Worm (Caenorhabditis elegans): ENCODE results near the gene Y37D8A.2.

The Y37D8A.2 gene

DNA sequence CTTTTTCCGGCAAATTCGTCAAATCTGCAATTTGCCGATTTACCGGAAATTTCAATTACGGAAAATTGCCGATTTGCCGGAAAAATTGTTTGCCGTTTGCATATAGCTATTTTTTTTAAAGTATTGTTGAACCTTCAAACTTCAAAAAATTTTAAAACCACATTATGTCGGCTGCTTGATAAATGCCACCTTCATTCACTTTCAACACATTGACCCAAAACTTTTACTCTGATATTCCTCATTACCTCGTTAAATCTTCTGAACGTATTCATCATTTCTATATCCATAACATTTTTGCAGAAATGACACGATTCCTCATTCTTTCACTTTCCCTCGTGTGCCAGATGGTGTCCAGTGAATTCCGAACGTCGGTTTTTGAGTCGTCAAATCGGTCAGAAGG, 9.1 kb downstream of the Y37D8A.2 start, which contains the start of gene Y37D8A.3:
Gene Y37D8A.3 (plus strand): TSS at position 301 of the 400 bp plus-strand sequence.
- TF ChIP-seq daf-12 (tag; optimal IDR thresholded peaks at IDR 0.05) (no peak), elt-1 (tag; optimal IDR thresholded peaks at IDR 0.05) (no peak), nhr-25 (tag; optimal IDR thresholded peaks at IDR 0.05) (no peak), nhr-12 (tag; optimal IDR thresholded peaks at IDR 0.05) (no peak), unc-62 (GFP tag; optimal IDR thresholded peaks at IDR 0.05) (no peak), fkh-2 (tag; optimal IDR thresholded peaks at IDR 0.05) (no peak), nhr-77 (tag; optimal IDR thresholded peaks at IDR 0.05) (no peak), lsy-12 (tag; optimal IDR thresholded peaks at IDR 0.05) (no peak)

DNA sequence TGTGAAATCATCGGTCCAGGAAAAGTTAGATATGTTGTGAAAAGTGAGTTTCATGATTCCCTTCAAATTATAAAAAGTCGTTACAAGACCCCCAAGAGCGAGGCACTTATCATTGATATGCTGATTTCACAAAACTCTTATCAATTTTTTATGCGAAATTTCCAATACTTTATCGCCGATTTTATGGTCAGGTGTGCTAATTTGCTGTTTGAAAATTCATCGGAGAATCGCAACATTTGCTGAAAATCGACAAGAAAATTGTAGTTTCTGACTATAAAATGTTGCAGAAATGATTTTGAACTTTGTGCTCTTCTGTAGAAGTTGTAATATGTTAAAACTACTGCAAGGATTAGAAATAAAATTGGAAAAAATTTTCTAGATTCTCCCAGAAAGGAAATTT, 11.7 kb downstream of the Y37D8A.2 start:
- TF ChIP-seq zag-1 (tag; optimal IDR thresholded peaks at IDR 0.05) (no peak), elt-2 (tag; optimal IDR thresholded peaks at IDR 0.05) (peak; percentile 64), nhr-77 (tag; optimal IDR thresholded peaks at IDR 0.05) (no peak)

DNA sequence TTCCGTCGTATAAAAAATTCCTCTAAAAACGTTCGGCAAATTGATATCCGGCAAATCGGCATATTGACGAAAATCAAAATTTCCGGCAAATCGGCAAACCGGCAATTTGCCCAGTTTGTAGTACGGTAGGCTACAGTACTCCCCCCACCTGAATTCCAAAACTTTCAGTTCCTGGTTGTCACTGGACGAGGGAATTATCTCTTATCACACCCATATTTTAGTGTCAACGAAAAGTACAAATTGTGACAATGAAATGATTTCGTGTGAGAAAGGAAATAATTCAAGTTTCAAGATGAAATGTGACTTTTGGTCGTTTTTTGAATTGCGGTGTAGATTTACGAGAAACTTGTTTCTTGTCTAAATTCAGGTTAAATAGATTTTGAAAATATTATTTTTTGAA, 13.1 kb downstream of the Y37D8A.2 start:
- TF ChIP-seq elt-2 (tag; optimal IDR thresholded peaks at IDR 0.05) (peak; percentile 53), ceh-82 (tag; optimal IDR thresholded peaks at IDR 0.05) (no peak)

DNA sequence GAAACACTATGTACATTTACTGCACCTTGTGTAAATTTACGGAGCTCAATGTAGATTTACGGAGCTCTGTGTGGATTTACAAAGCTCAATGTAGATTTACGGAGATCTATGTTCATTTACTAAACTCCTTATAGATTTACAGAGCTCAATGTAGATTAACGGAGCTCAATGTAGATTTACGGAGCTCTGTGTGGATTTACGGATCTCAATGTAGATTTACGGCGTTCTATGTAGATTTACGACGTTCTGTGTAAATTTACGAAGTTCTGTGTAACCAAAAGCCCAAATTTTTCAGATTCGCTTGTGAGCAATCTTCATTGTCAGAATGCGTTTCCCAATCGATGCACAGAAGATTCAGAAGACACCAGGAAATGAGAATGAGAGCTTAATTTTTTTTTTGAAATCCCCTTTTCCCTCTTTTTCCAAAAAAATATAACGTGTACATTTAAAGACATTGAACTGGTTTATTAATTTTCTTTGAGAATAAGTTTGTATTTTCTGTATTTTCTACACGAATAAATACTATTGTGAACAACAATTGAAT, 16.8 kb downstream of the Y37D8A.2 start:
- TF ChIP-seq R02D3.7 (tag; optimal IDR thresholded peaks at IDR 0.05) = peak; percentile 55
- peak; percentile 63 for TF ChIP-seq ama-1 (optimal IDR thresholded peaks at IDR 0.05)
- TF ChIP-seq nhr-23 (tag; optimal IDR thresholded peaks at IDR 0.05) = no peak

DNA sequence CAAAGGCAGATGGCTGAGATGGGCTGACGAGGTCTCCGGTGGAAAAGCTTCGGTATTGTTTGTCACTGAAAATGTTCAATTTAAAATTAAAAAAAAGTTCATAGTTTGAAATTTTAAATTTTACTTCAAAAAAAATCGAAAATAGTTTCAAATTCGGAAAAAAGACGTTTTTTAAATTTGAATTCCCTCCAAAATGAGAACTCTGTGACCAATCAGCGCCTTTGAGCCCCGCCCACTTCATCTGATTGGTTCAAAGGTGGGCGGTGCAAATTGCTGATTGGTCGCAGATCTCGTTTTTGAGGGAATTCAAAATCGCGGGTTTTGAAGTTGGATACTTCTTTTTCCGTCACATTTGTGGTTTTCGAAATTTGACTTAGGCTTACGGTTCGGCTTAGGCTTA, 18.3 kb downstream of the Y37D8A.2 start:
- no peak for TF ChIP-seq skn-1 (tag; optimal IDR thresholded peaks at IDR 0.05)
- no peak for TF ChIP-seq R02D3.7 (tag; optimal IDR thresholded peaks at IDR 0.05)
- TF ChIP-seq nhr-76 (tag; optimal IDR thresholded peaks at IDR 0.05) = no peak
- no peak for TF ChIP-seq elt-2 (tag; optimal IDR thresholded peaks at IDR 0.05)
- TF ChIP-seq ama-1 (optimal IDR thresholded peaks at IDR 0.05) = no peak
- peak; percentile 94 for TF ChIP-seq nfya-1 (tag; optimal IDR thresholded peaks at IDR 0.05; ENCODE audit: insufficient read depth)
- no peak for TF ChIP-seq fkh-10 (GFP tag; optimal IDR thresholded peaks at IDR 0.05)
- TF ChIP-seq lin-15B (tag; optimal IDR thresholded peaks at IDR 0.05) = peak; percentile 5

DNA sequence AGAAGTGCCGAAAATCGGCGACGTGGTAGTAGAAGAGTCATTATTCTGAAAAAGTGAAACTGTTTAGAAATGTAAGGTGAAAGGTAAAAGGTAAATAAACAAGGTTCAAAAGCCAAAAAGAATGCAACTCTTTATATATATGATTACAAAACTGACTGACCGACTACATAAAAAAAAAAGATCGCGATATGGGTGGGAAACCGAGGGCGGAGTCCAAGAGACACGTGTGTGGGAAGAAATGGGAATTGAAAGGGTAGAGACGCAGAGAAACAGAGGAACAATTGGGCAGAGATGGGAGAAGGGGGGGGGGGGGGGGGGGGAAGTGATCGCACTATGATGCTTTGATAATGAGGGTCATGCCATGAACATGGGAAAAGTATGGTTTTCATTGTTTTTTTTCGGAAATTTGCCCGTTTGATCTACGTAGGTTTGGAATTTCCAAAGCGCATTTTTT, 18.9 kb downstream of the Y37D8A.2 start, which contains the start of gene Y37D8A.4:
Gene Y37D8A.4 (minus strand): TSS at position 51 of the 454 bp plus-strand sequence.
- peak; percentile 74 for TF ChIP-seq elt-2 (tag; optimal IDR thresholded peaks at IDR 0.05)
- TF ChIP-seq snpc-4 (tag; optimal IDR thresholded peaks at IDR 0.05) = no peak
- peak; percentile 58 for TF ChIP-seq mdl-1 (tag; optimal IDR thresholded peaks at IDR 0.05)
- peak; percentile 6 for TF ChIP-seq pha-4 (tag; optimal IDR thresholded peaks at IDR 0.05)
- peak; percentile 19 for TF ChIP-seq hmg-11 (tag; optimal IDR thresholded peaks at IDR 0.05)
- TF ChIP-seq jun-1 (tag; optimal IDR thresholded peaks at IDR 0.05) = peak; percentile 8
- no peak for TF ChIP-seq lin-39 (tag; optimal IDR thresholded peaks at IDR 0.05)
- TF ChIP-seq unc-39 (tag; optimal IDR thresholded peaks at IDR 0.05) = no peak
- TF ChIP-seq nhr-23 (tag; optimal IDR thresholded peaks at IDR 0.05) = peak; percentile 29
- no peak for TF ChIP-seq ceh-9 (tag; optimal IDR thresholded peaks at IDR 0.05)
- TF ChIP-seq nfya-1 (tag; optimal IDR thresholded peaks at IDR 0.05; ENCODE audit: insufficient read depth) = peak; percentile 31
- peak; percentile 40 for TF ChIP-seq pqm-1 (tag; optimal IDR thresholded peaks at IDR 0.05)
- TF ChIP-seq nhr-43 (tag; optimal IDR thresholded peaks at IDR 0.05; ENCODE audit: poor library complexity, severe bottlenecking) = peak; percentile 37

DNA sequence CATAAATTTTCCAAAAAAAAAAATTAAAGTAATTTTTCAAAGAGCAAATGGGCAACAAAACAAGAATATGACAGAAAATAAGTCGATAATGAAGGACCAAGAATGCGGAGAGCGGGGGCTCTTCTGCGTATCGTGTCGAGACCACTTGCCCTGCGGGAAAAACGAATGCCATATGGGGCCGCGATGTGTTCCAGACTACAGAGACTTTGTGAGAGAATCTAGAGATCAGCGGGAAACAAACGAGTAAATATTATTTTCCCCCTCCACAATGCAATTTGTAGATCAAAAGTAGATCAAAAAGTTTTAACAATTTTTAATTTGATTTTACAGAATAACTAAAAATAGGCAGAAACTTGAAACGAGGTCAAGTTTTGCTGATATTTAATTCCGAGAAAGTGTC, 20.2 kb downstream of the Y37D8A.2 start:
- TF ChIP-seq ztf-11 (tag; optimal IDR thresholded peaks at IDR 0.05) = no peak
- TF ChIP-seq ceh-9 (tag; optimal IDR thresholded peaks at IDR 0.05) = no peak
- no peak for TF ChIP-seq nfya-1 (tag; optimal IDR thresholded peaks at IDR 0.05; ENCODE audit: insufficient read depth)
- TF ChIP-seq nhr-77 (tag; optimal IDR thresholded peaks at IDR 0.05) = no peak
- no peak for TF ChIP-seq fos-1 (tag; optimal IDR thresholded peaks at IDR 0.05)
- TF ChIP-seq fkh-2 (tag; optimal IDR thresholded peaks at IDR 0.05) = no peak
- no peak for TF ChIP-seq R02D3.7 (tag; optimal IDR thresholded peaks at IDR 0.05)
- TF ChIP-seq nhr-43 (tag; optimal IDR thresholded peaks at IDR 0.05; ENCODE audit: poor library complexity, severe bottlenecking) = no peak
- TF ChIP-seq nhr-28 (tag; optimal IDR thresholded peaks at IDR 0.05) = no peak
- TF ChIP-seq unc-39 (tag; optimal IDR thresholded peaks at IDR 0.05) = no peak
